Fruit fly (Drosophila melanogaster) whole organism, embryonic: Measurements from ENCODE around the gene Arpc5.

Source experiments
- CG10267 ChIP-seq: fragments of 200-800 bp; sonication (Bioruptor generic); optimal IDR thresholded peaks from 2 replicates; lab custom pipeline; 2018; ENCODE audit warnings: missing biosample characterization, mild to moderate bottlenecking, missing genetic modification characterization, moderate library complexity
- CG10321 ChIP-seq: fragments of 200-800 bp; sonication (Bioruptor generic); IDR thresholded peaks from 2 replicates; pipeline ENCODE4 v1.3.6; 2022; ENCODE audit warnings: missing biosample characterization, missing genetic modification characterization
- CG10543 ChIP-seq: fragments of 200-800 bp; sonication (Bioruptor generic); optimal IDR thresholded peaks from 3 replicates; lab custom pipeline; 2017; ENCODE audit warnings: missing biosample characterization, mild to moderate bottlenecking, missing genetic modification characterization, moderate library complexity
- CG12104 ChIP-seq: fragments of 200-800 bp; sonication (Bioruptor generic); optimal IDR thresholded peaks from 3 replicates; lab custom pipeline; 2016; ENCODE audit warnings: missing biosample characterization, missing genetic modification characterization
- CG12299 ChIP-seq: fragments of 200-800 bp; sonication (Bioruptor generic); optimal IDR thresholded peaks from 2 replicates; lab custom pipeline; 2018; ENCODE audit warnings: missing biosample characterization, mild to moderate bottlenecking, missing genetic modification characterization
- CG12659 ChIP-seq: fragments of 200-800 bp; sonication (Bioruptor generic); optimal IDR thresholded peaks from 3 replicates; lab custom pipeline; 2017; ENCODE audit warnings: mild to moderate bottlenecking, missing biosample characterization, missing genetic modification reagents, missing genetic modification characterization
- CG13287 ChIP-seq: fragments of 200-800 bp; sonication (Bioruptor generic); IDR thresholded peaks from 2 replicates; pipeline ENCODE4 v1.3.6; 2022; ENCODE audit warnings: missing biosample characterization, missing genetic modification characterization; ENCODE audit not compliant: partially characterized antibody
- CG13894 ChIP-seq: fragments of 200-800 bp; sonication (Bioruptor generic); optimal IDR thresholded peaks from 3 replicates; lab custom pipeline; 2018; ENCODE audit warnings: missing biosample characterization, mild to moderate bottlenecking, missing genetic modification characterization, moderate library complexity
- CG14050 ChIP-seq: fragments of 200-800 bp; sonication (Bioruptor generic); IDR thresholded peaks from 3 replicates; pipeline ENCODE4 v1.3.6; 2022; ENCODE audit warnings: missing biosample characterization, missing genetic modification characterization
- CG14441 ChIP-seq: fragments of 200-800 bp; sonication (Bioruptor generic); IDR thresholded peaks from 2 replicates; pipeline ENCODE4 v1.3.6; 2022; ENCODE audit warnings: missing biosample characterization, missing genetic modification characterization
- CG14710 ChIP-seq: fragments of 200-800 bp; sonication (Bioruptor generic); optimal IDR thresholded peaks from 3 replicates; lab custom pipeline; 2019; ENCODE audit warnings: missing biosample characterization, mild to moderate bottlenecking, missing genetic modification characterization, moderate library complexity
- CG14860 ChIP-seq: fragments of 200-800 bp; sonication (Bioruptor generic); IDR thresholded peaks from 3 replicates; pipeline ENCODE4 v1.3.6; 2022; ENCODE audit warnings: missing biosample characterization, missing genetic modification characterization; ENCODE audit not compliant: partially characterized antibody
- CG16863 ChIP-seq: fragments of 200-800 bp; sonication (Bioruptor generic); optimal IDR thresholded peaks from 3 replicates; lab custom pipeline; 2016; ENCODE audit warnings: missing biosample characterization, missing genetic modification characterization
- CG3163 ChIP-seq: fragments of 200-800 bp; sonication (Bioruptor generic); optimal IDR thresholded peaks from 3 replicates; lab custom pipeline; 2016; ENCODE audit warnings: missing biosample characterization, missing genetic modification characterization
- CG33213 ChIP-seq: fragments of 200-800 bp; sonication (Bioruptor generic); optimal IDR thresholded peaks from 3 replicates; lab custom pipeline; 2016; ENCODE audit warnings: missing biosample characterization, missing genetic modification characterization
- CG4404 ChIP-seq: fragments of 200-800 bp; sonication (Bioruptor generic); IDR thresholded peaks from 2 replicates; pipeline ENCODE4 v1.3.6; 2022; ENCODE audit warnings: missing biosample characterization, missing genetic modification characterization
- CG4617 ChIP-seq: fragments of 200-800 bp; sonication (Bioruptor generic); optimal IDR thresholded peaks from 3 replicates; lab custom pipeline; 2016; ENCODE audit warnings: missing biosample characterization, missing genetic modification characterization, borderline replicate concordance
- CG4820 ChIP-seq: fragments of 200-800 bp; sonication (Bioruptor generic); optimal IDR thresholded peaks from 3 replicates; lab custom pipeline; 2016; ENCODE audit warnings: missing biosample characterization, missing genetic modification characterization
- CG8478 ChIP-seq: fragments of >200 bp; optimal IDR thresholded peaks from 2 replicates; lab custom pipeline; 2018
- CG9817 ChIP-seq: fragments of 200-800 bp; sonication (Bioruptor generic); optimal IDR thresholded peaks from 2 replicates; lab custom pipeline; 2018; ENCODE audit warnings: missing biosample characterization, mild to moderate bottlenecking, missing genetic modification characterization, moderate library complexity
- Ets97D ChIP-seq: fragments of 200-800 bp; sonication (Bioruptor generic); optimal IDR thresholded peaks from 3 replicates; lab custom pipeline; 2016; ENCODE audit warnings: missing biosample characterization, missing genetic modification characterization
- Hr39 ChIP-seq: fragments of >200 bp; optimal IDR thresholded peaks from 2 replicates; lab custom pipeline; 2017
- Hr51 ChIP-seq, 2 experiments: fragments of 200-800 bp; sonication (Bioruptor generic); optimal IDR thresholded peaks; 2 replicates in 1 of 2; 3 replicates in 1 of 2; lab custom pipeline; 2016 to 2018; ENCODE audit warnings: missing biosample characterization in 2 of 2, missing genetic modification characterization in 2 of 2, mild to moderate bottlenecking in 1 of 2, moderate library complexity in 1 of 2
- Jarid2 ChIP-seq: fragments of 200-800 bp; sonication (Bioruptor generic); optimal IDR thresholded peaks from 3 replicates; lab custom pipeline; 2017; ENCODE audit warnings: mild to moderate bottlenecking, missing biosample characterization, missing genetic modification reagents, missing genetic modification characterization
- Kr ChIP-seq: fragments of 200-800 bp; sonication (Bioruptor generic); optimal IDR thresholded peaks from 2 replicates; lab custom pipeline; 2017; ENCODE audit warnings: missing biosample characterization, mild to moderate bottlenecking, missing genetic modification characterization
- NC2β ChIP-seq: fragments of 200-800 bp; sonication (Bioruptor generic); optimal IDR thresholded peaks from 2 replicates; lab custom pipeline; 2016; ENCODE audit warnings: missing biosample characterization, missing genetic modification characterization
- Nf-YA ChIP-seq: fragments of 200-800 bp; sonication (Bioruptor generic); IDR thresholded peaks from 2 replicates; pipeline ENCODE4 v1.3.6; 2022; ENCODE audit warnings: missing biosample characterization, missing genetic modification characterization
- PHDP ChIP-seq: fragments of 200-800 bp; sonication (Bioruptor generic); optimal IDR thresholded peaks from 3 replicates; lab custom pipeline; 2018; ENCODE audit warnings: missing biosample characterization, mild to moderate bottlenecking, missing genetic modification characterization, moderate library complexity
- Ptx1 ChIP-seq: fragments of 200-800 bp; sonication (Bioruptor generic); IDR thresholded peaks from 2 replicates; pipeline ENCODE4 v1.3.6; 2022; ENCODE audit warnings: missing biosample characterization, missing genetic modification characterization
- Sox102F ChIP-seq: fragments of 200-800 bp; sonication (Bioruptor generic); optimal IDR thresholded peaks from 2 replicates; lab custom pipeline; 2018; ENCODE audit warnings: missing biosample characterization, mild to moderate bottlenecking, missing genetic modification characterization, moderate library complexity
- Usf ChIP-seq: fragments of 200-800 bp; sonication (Bioruptor generic); optimal IDR thresholded peaks from 2 replicates; lab custom pipeline; 2017; ENCODE audit warnings: missing genotype, missing biosample characterization, missing genetic modification characterization
- ash1 ChIP-seq: fragments of 200-800 bp; sonication (Bioruptor generic); optimal IDR thresholded peaks from 2 replicates; lab custom pipeline; 2018; ENCODE audit warnings: missing biosample characterization, mild to moderate bottlenecking, missing genetic modification characterization
- br ChIP-seq: fragments of >200 bp; optimal IDR thresholded peaks from 2 replicates; lab custom pipeline; 2017
- cg ChIP-seq: fragments of 200-800 bp; sonication (Bioruptor generic); optimal IDR thresholded peaks from 3 replicates; lab custom pipeline; 2019; ENCODE audit warnings: missing biosample characterization, mild to moderate bottlenecking, missing genetic modification characterization, moderate library complexity
- dan ChIP-seq: fragments of 200-800 bp; sonication (Bioruptor generic); IDR thresholded peaks from 2 replicates; pipeline ENCODE4 v1.3.6; 2022; ENCODE audit warnings: missing biosample characterization, missing genetic modification characterization
- gcm2 ChIP-seq: fragments of 200-800 bp; sonication (Bioruptor generic); optimal IDR thresholded peaks from 2 replicates; lab custom pipeline; 2016; ENCODE audit warnings: missing biosample characterization, missing genetic modification characterization
- jing ChIP-seq: fragments of 200-800 bp; sonication (Bioruptor generic); optimal IDR thresholded peaks from 2 replicates; lab custom pipeline; 2018; ENCODE audit warnings: missing biosample characterization, mild to moderate bottlenecking, missing genetic modification characterization
- kay ChIP-seq: fragments of 200-800 bp; sonication (Bioruptor generic); optimal IDR thresholded peaks from 2 replicates; lab custom pipeline; 2016; ENCODE audit warnings: missing biosample characterization, missing genetic modification characterization
- maf-S ChIP-seq: fragments of 200-800 bp; sonication (Bioruptor generic); optimal IDR thresholded peaks from 2 replicates; lab custom pipeline; 2016; ENCODE audit warnings: missing biosample characterization, missing genetic modification characterization
- mirr ChIP-seq: fragments of 200-800 bp; sonication (Bioruptor generic); optimal IDR thresholded peaks from 3 replicates; lab custom pipeline; 2018; ENCODE audit warnings: missing biosample characterization, mild to moderate bottlenecking, missing genetic modification characterization
- nom ChIP-seq: fragments of 200-800 bp; sonication (Bioruptor generic); optimal IDR thresholded peaks from 2 replicates; lab custom pipeline; 2017; ENCODE audit warnings: missing biosample characterization, missing genetic modification characterization, mild to moderate bottlenecking, moderate library complexity, missing genetic modification reagents
- p53 ChIP-seq: fragments of 200-800 bp; sonication (Bioruptor generic); optimal IDR thresholded peaks from 2 replicates; lab custom pipeline; 2016; ENCODE audit warnings: missing biosample characterization, missing genetic modification characterization
- pnt ChIP-seq: fragments of 200-800 bp; sonication (Bioruptor generic); optimal IDR thresholded peaks from 3 replicates; lab custom pipeline; 2016; ENCODE audit warnings: missing biosample characterization, missing genetic modification characterization
- pros ChIP-seq: fragments of 200-800 bp; sonication (Bioruptor generic); optimal IDR thresholded peaks from 3 replicates; lab custom pipeline; 2019; ENCODE audit warnings: missing biosample characterization, mild to moderate bottlenecking, missing genetic modification characterization, moderate library complexity
- rib ChIP-seq: fragments of 200-800 bp; sonication (Bioruptor generic); IDR thresholded peaks from 2 replicates; pipeline ENCODE4 v1.3.6; 2022; ENCODE audit warnings: missing biosample characterization, missing genetic modification characterization
- sim ChIP-seq: fragments of 200-800 bp; sonication (Bioruptor generic); IDR thresholded peaks from 2 replicates; pipeline ENCODE4 v1.3.6; 2022; ENCODE audit warnings: missing biosample characterization, missing genetic modification characterization
- sima ChIP-seq: fragments of 200-800 bp; sonication (Bioruptor generic); optimal IDR thresholded peaks from 2 replicates; lab custom pipeline; 2016; ENCODE audit warnings: missing biosample characterization, missing genetic modification characterization
- sisA ChIP-seq: fragments of 200-800 bp; sonication (Bioruptor generic); IDR thresholded peaks from 2 replicates; pipeline ENCODE4 v1.3.6; 2022; ENCODE audit warnings: missing biosample characterization, missing genetic modification characterization
- slp2 ChIP-seq: fragments of 200-800 bp; sonication (Bioruptor generic); optimal IDR thresholded peaks from 2 replicates; lab custom pipeline; 2016; ENCODE audit warnings: missing biosample characterization, missing genetic modification characterization
- sug ChIP-seq: fragments of 200-800 bp; optimal IDR thresholded peaks from 2 replicates; lab custom pipeline; 2019; ENCODE audit warnings: missing biosample characterization, mild to moderate bottlenecking, missing genetic modification characterization, moderate library complexity
- toy ChIP-seq: fragments of 200-800 bp; sonication (Bioruptor generic); IDR thresholded peaks from 2 replicates; pipeline ENCODE4 v1.3.6; 2022; ENCODE audit warnings: missing biosample characterization, missing genetic modification characterization
- zen2 ChIP-seq: fragments of 200-800 bp; sonication (Bioruptor generic); IDR thresholded peaks from 3 replicates; pipeline ENCODE4 v1.3.6; 2022; ENCODE audit warnings: missing biosample characterization, missing genetic modification characterization; ENCODE audit not compliant: partially characterized antibody

Arpc5 gene

DNA sequence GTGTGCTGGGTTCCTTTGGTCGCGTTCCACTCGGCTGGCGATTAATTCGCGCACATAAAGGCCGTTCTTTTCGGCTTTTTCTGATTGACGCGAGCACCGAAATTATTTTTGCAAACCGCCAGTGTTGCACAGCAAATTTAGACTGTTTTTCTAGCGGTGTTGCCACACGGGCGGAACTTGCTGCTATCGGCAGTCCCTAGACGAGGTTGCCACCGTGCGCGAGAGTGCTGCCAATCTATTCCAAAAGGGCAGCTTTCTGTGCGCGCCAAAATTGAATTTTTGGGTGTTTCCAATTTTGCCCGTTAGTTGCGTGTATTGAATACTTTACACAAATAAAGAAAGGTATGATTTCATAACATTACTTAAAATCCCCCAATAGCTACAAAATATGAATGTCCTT, 5.2 kb downstream of the Arpc5 start, which contains the start of gene Drp1 (continued):
- TF ChIP-seq CG13894 = peak; percentile 46
- peak; percentile 46 for TF ChIP-seq pnt
- peak; percentile 35; the same call in 1 of the 3 replicates for TF ChIP-seq CG14860 (GFP tag; lab: Robert Waterston, UW)
- no peak for TF ChIP-seq jing
- TF ChIP-seq CG9817 (tag; lab: Kevin White, UChicago) = peak; percentile 22
- peak; percentile 6 for TF ChIP-seq CG12299 (tag; lab: Kevin White, UChicago)
- TF ChIP-seq NC2β = peak; percentile 57
- no peak for TF ChIP-seq cg (GFP tag; lab: Kevin White, UChicago)
- TF ChIP-seq CG14441 = peak; percentile 52
- peak; percentile 42 for TF ChIP-seq maf-S (GFP tag; lab: Kevin White, UChicago)
- TF ChIP-seq rib (GFP tag; lab: Robert Waterston, UW) = peak; percentile 92
- TF ChIP-seq Ptx1 (GFP tag; lab: Robert Waterston, UW) = peak; percentile 61
- TF ChIP-seq kay (GFP tag; lab: Kevin White, UChicago) = peak; percentile 21
- TF ChIP-seq Nf-YA (GFP tag; lab: Robert Waterston, UW) = no peak
- no peak for TF ChIP-seq gcm2
- TF ChIP-seq nom (GFP tag; lab: Kevin White, UChicago) = no peak
- TF ChIP-seq dan (GFP tag; lab: Robert Waterston, UW) = no peak
- TF ChIP-seq CG10543 (GFP tag; lab: Kevin White, UChicago) = no peak
- peak in 1 of 2 experiments; percentile 44 for TF ChIP-seq Hr51 (GFP tag; optimal IDR thresholded peaks at IDR 0.05; lab: Kevin White, UChicago)
- TF ChIP-seq CG12659 = peak; percentile 71
- peak; percentile 22 for TF ChIP-seq mirr
- peak; percentile 82 for TF ChIP-seq CG14710 (tag; lab: Kevin White, UChicago)
- peak; percentile 84 for TF ChIP-seq CG33213 (GFP tag; lab: Kevin White, UChicago)
- no peak for TF ChIP-seq Usf (GFP tag; lab: Kevin White, UChicago)
- TF ChIP-seq Kr (GFP tag; lab: Kevin White, UChicago) = no peak
- TF ChIP-seq PHDP (tag; lab: Kevin White, UChicago) = peak; percentile 34
- peak; percentile 63 for TF ChIP-seq sisA (GFP tag; lab: Robert Waterston, UW)
- peak; percentile 65 for TF ChIP-seq CG4617 (GFP tag; lab: Kevin White, UChicago)
- peak; percentile 61; the same call in 2 of the 3 replicates for TF ChIP-seq zen2 (GFP tag; lab: Robert Waterston, UW)
- no peak for TF ChIP-seq Sox102F
- TF ChIP-seq CG4820 (GFP tag; lab: Kevin White, UChicago) = no peak
- TF ChIP-seq CG16863 (GFP tag; lab: Kevin White, UChicago) = no peak
- peak; percentile 87 for TF ChIP-seq Ets97D
- TF ChIP-seq CG3163 (GFP tag; lab: Kevin White, UChicago) = peak; percentile 17
- peak; percentile 96 for TF ChIP-seq CG10267 (tag; lab: Kevin White, UChicago)
- TF ChIP-seq sima = no peak
- no peak for TF ChIP-seq CG4404 (GFP tag; lab: Robert Waterston, UW)
- TF ChIP-seq CG13287 (GFP tag; lab: Robert Waterston, UW) = peak; percentile 88
- no peak for TF ChIP-seq CG12104 (GFP tag; lab: Kevin White, UChicago)
- TF ChIP-seq toy (GFP tag; lab: Robert Waterston, UW) = no peak
- TF ChIP-seq sim = no peak
- no peak for TF ChIP-seq pros (GFP tag; lab: Kevin White, UChicago)
- no peak for TF ChIP-seq CG8478 (lab: Kevin White, UChicago)
- TF ChIP-seq slp2 = peak; percentile 30
- no peak for TF ChIP-seq Hr39 (lab: Kevin White, UChicago)
- peak; percentile 25 for TF ChIP-seq Jarid2 (GFP tag; lab: Kevin White, UChicago)
- TF ChIP-seq ash1 = no peak
- peak; percentile 41 for TF ChIP-seq sug
- no peak for TF ChIP-seq br
- no peak for TF ChIP-seq CG14050 (GFP tag; lab: Robert Waterston, UW)
- no peak for TF ChIP-seq CG10321 (GFP tag; lab: Robert Waterston, UW)
- peak; percentile 62 for TF ChIP-seq p53 (GFP tag; lab: Kevin White, UChicago)
